Fruit fly (Drosophila melanogaster) whole organism, adult: ENCODE measurements around the gene Nplp2.

Experiments used
- CG11617 ChIP-seq: fragments of 200-800 bp; sonication (Bioruptor generic); optimal IDR thresholded peaks from 2 replicates; lab custom pipeline; 2017; ENCODE audit warnings: mild to moderate bottlenecking, missing biosample characterization, missing genetic modification reagents, missing genetic modification characterization
- CG33017 ChIP-seq: fragments of 200-800 bp; sonication (Bioruptor generic); optimal IDR thresholded peaks from 2 replicates; lab custom pipeline; 2018; ENCODE audit warnings: missing biosample characterization, mild to moderate bottlenecking, missing genetic modification characterization, moderate library complexity
- CG5204 ChIP-seq: fragments of 200-800 bp; sonication (Bioruptor generic); optimal IDR thresholded peaks from 2 replicates; lab custom pipeline; 2016; ENCODE audit warnings: missing biosample characterization, missing genetic modification characterization
- Hr96 ChIP-seq: fragments of 200-800 bp; sonication (Bioruptor generic); optimal IDR thresholded peaks from 2 replicates; lab custom pipeline; 2016; ENCODE audit warnings: missing biosample characterization, missing genetic modification characterization
- cic ChIP-seq: fragments of 200-800 bp; sonication (Bioruptor generic); optimal IDR thresholded peaks from 2 replicates; lab custom pipeline; 2017; ENCODE audit warnings: missing biosample characterization, mild to moderate bottlenecking, missing genetic modification characterization, moderate library complexity
- cnc ChIP-seq, 2 experiments: fragments of >200 bp; optimal IDR thresholded peaks; 2 replicates each; lab custom pipeline; 2017
- ovo ChIP-seq: fragments of 200-800 bp; sonication (Bioruptor generic); optimal IDR thresholded peaks from 2 replicates; lab custom pipeline; 2016; ENCODE audit warnings: missing biosample characterization, missing genetic modification characterization
- tj ChIP-seq: fragments of 200-800 bp; sonication (Bioruptor generic); optimal IDR thresholded peaks from 3 replicates; lab custom pipeline; 2017; ENCODE audit warnings: missing biosample characterization, mild to moderate bottlenecking, missing genetic modification characterization, moderate library complexity

Gene Nplp2

dm6 chr3L:13400872-13401418, 44.8 kb downstream of the Nplp2 start, which contains the start of gene sens:
Gene sens (minus strand): TSS chr3L:13401125.
- no peak for TF ChIP-seq cic (GFP tag; lab: Kevin White, UChicago)
- TF ChIP-seq ovo (GFP tag; lab: Kevin White, UChicago), result no peak
- no peak for TF ChIP-seq Hr96 (GFP tag; lab: Kevin White, UChicago)
- TF ChIP-seq CG5204 (GFP tag; lab: Kevin White, UChicago), result no peak
- TF ChIP-seq CG11617 (GFP tag; lab: Kevin White, UChicago), result no peak

dm6 chr3L:13403141-13403867, 47.1 kb downstream of the Nplp2 start:
- no peak for TF ChIP-seq CG33017 (tag; lab: Kevin White, UChicago)
- no peak for TF ChIP-seq tj (GFP tag; lab: Kevin White, UChicago)
- TF ChIP-seq cnc (optimal IDR thresholded peaks at IDR 0.05; lab: Kevin White, UChicago), result no peak
